Worm (Caenorhabditis elegans) whole organism, L4 larva: ENCODE measurements around the gene CD4.8.

Experiments
- F10B5.3 ChIP-seq: sonication (generic microtip); optimal IDR thresholded peaks from 2 replicates; lab custom pipeline; 2016; ENCODE audit warnings: mild to moderate bottlenecking, missing genetic modification characterization, missing compliant biosample characterization
- F44E2.7 ChIP-seq: fragments of 200-800 bp; sonication (Bioruptor generic); IDR thresholded peaks from 2 replicates; pipeline ENCODE4 v2.1.2; 2022; ENCODE audit warnings: missing genetic modification characterization, missing compliant biosample characterization
- ceh-32 ChIP-seq: sonication (generic microtip); optimal IDR thresholded peaks from 2 replicates; lab custom pipeline; 2016; ENCODE audit warnings: mild to moderate bottlenecking, missing genetic modification characterization, missing compliant biosample characterization; ENCODE audit not compliant: poor library complexity
- jun-1 ChIP-seq: fragments of 150-350 bp; optimal IDR thresholded peaks from 2 replicates; lab custom pipeline; 2014; ENCODE audit warnings: missing biosample characterization, missing genetic modification reagents, missing genetic modification characterization
- lin-38 ChIP-seq: fragments of 200-800 bp; sonication (Bioruptor generic); IDR thresholded peaks from 2 replicates; pipeline ENCODE4 v1.3.6; 2022; ENCODE audit warnings: missing genetic modification reagents, missing genetic modification characterization, missing compliant biosample characterization
- lin-39 ChIP-seq: fragments of 150-350 bp; optimal IDR thresholded peaks from 2 replicates; lab custom pipeline; 2014; ENCODE audit warnings: missing biosample characterization, missing genetic modification reagents, missing genetic modification characterization
- mes-2 ChIP-seq: sonication (generic microtip); optimal IDR thresholded peaks from 2 replicates; lab custom pipeline; 2016; ENCODE audit warnings: missing genotype, mild to moderate bottlenecking, missing genetic modification characterization, missing compliant biosample characterization; ENCODE audit not compliant: poor library complexity, severe bottlenecking
- nhr-28 ChIP-seq: fragments of 150-350 bp; optimal IDR thresholded peaks from 2 replicates; lab custom pipeline; 2014; ENCODE audit warnings: missing biosample characterization, missing genetic modification characterization
- pha-4 ChIP-seq, 2 experiments: fragments of 150-350 bp in 1 of 2; fragments of 200-800 bp in 1 of 2; sonication (Bioruptor generic) in 1 of 2; IDR thresholded peaks in 1 of 2; optimal IDR thresholded peaks in 1 of 2; 2 replicates each; pipeline versions ENCODE4 v1.3.6 to Lab custom; 2014 to 2022; ENCODE audit warnings: missing genetic modification characterization in 2 of 2, missing genetic modification reagents in 2 of 2, missing biosample characterization in 1 of 2, missing compliant biosample characterization in 1 of 2
- unc-39 ChIP-seq: sonication (generic microtip); optimal IDR thresholded peaks from 2 replicates; lab custom pipeline; 2017; ENCODE audit warnings: missing biosample characterization, missing genetic modification characterization
- zfp-2 ChIP-seq: sonication (generic microtip); optimal IDR thresholded peaks from 2 replicates; lab custom pipeline; 2016; ENCODE audit warnings: mild to moderate bottlenecking, missing genetic modification characterization, missing compliant biosample characterization

- TF ChIP-seq pha-4 (GFP tag; IDR thresholded peaks at IDR 0.05; lab: Robert Waterston, UW): no peak
- no peak for TF ChIP-seq pha-4 (tag; optimal IDR thresholded peaks at IDR 0.05; lab: Kevin White, UChicago)
- no peak for TF ChIP-seq F44E2.7 (GFP tag; lab: Robert Waterston, UW)
- no peak for TF ChIP-seq zfp-2 (tag; lab: Kevin White, UChicago)
- no peak for TF ChIP-seq mes-2 (tag; lab: Kevin White, UChicago)
- no peak for TF ChIP-seq jun-1 (tag; lab: Kevin White, UChicago)
- no peak for TF ChIP-seq ceh-32
- no peak for TF ChIP-seq lin-38 (GFP tag; lab: Robert Waterston, UW)
- no peak for TF ChIP-seq F10B5.3 (tag; lab: Kevin White, UChicago)
- TF ChIP-seq lin-39 (tag; lab: Kevin White, UChicago): no peak
- no peak for TF ChIP-seq unc-39 (tag; lab: Kevin White, UChicago)
- no peak for TF ChIP-seq nhr-28 (tag; lab: Kevin White, UChicago)
Measured at ce11 chrV:5614724-5615123, 13.6 kb upstream of the CD4.8 start, which contains the start of gene M03E7.3.
